Fruit fly (Drosophila melanogaster) whole organism, wandering third instar larva: ENCODE data around the gene Art6.

Experiments
- CG32264 ChIP-seq: fragments of 200-800 bp; sonication (Bioruptor generic); optimal IDR thresholded peaks from 2 replicates; lab custom pipeline; 2016; ENCODE audit warnings: missing biosample characterization, missing genetic modification characterization
- CG9705 ChIP-seq: fragments of 200-800 bp; sonication (Bioruptor generic); optimal IDR thresholded peaks from 2 replicates; lab custom pipeline; 2018; ENCODE audit warnings: missing biosample characterization, mild to moderate bottlenecking, missing genetic modification characterization
- CrebA ChIP-seq: fragments of 200-800 bp; sonication (Bioruptor generic); optimal IDR thresholded peaks from 2 replicates; lab custom pipeline; 2016; ENCODE audit warnings: missing biosample characterization, mild to moderate bottlenecking, missing genetic modification characterization, borderline replicate concordance
- Dfd ChIP-seq: fragments of >200 bp; optimal IDR thresholded peaks from 2 replicates; lab custom pipeline; 2017; ENCODE audit warnings: missing biosample characterization, missing genetic modification characterization
- GATAd ChIP-seq: sonication (Bioruptor generic); optimal IDR thresholded peaks from 2 replicates; lab custom pipeline; 2016; ENCODE audit warnings: missing biosample characterization, missing genetic modification characterization
- HLH106 ChIP-seq: fragments of 200-800 bp; optimal IDR thresholded peaks from 3 replicates; lab custom pipeline; 2019; ENCODE audit warnings: missing biosample characterization, mild to moderate bottlenecking, missing genetic modification characterization, moderate library complexity
- Hnf4 ChIP-seq: fragments of 200-800 bp; sonication (Bioruptor generic); optimal IDR thresholded peaks from 2 replicates; lab custom pipeline; 2016; ENCODE audit warnings: missing biosample characterization, mild to moderate bottlenecking, missing genetic modification characterization
- Hr78 ChIP-seq: fragments of >200 bp; optimal IDR thresholded peaks from 2 replicates; lab custom pipeline; 2017; ENCODE audit warnings: missing biosample characterization, missing genetic modification characterization
- Hr83 ChIP-seq: fragments of 200-300 bp; sonication (Bioruptor generic); optimal IDR thresholded peaks from 2 replicates; lab custom pipeline; 2016; ENCODE audit warnings: missing biosample characterization, mild to moderate bottlenecking, missing genetic modification characterization, moderate library complexity; ENCODE audit not compliant: poor library complexity, severe bottlenecking
- Jra ChIP-seq: sonication (Bioruptor generic); optimal IDR thresholded peaks from 2 replicates; lab custom pipeline; 2016; ENCODE audit warnings: missing biosample characterization, missing genetic modification characterization
- Mio ChIP-seq: sonication (Bioruptor generic); optimal IDR thresholded peaks from 2 replicates; lab custom pipeline; 2016; ENCODE audit warnings: missing biosample characterization, missing genetic modification characterization
- Myc ChIP-seq: fragments of >200 bp; optimal IDR thresholded peaks from 2 replicates; lab custom pipeline; 2017
- N ChIP-seq: fragments of >200 bp; optimal IDR thresholded peaks from 2 replicates; lab custom pipeline; 2018; ENCODE audit warnings: missing biosample characterization, missing external identifiers, missing genetic modification characterization
- OdsH ChIP-seq: fragments of 200-800 bp; sonication (Bioruptor generic); optimal IDR thresholded peaks from 2 replicates; lab custom pipeline; 2016; ENCODE audit warnings: missing biosample characterization, mild to moderate bottlenecking, missing genetic modification characterization
- Rel ChIP-seq, 2 experiments: fragments of 200-800 bp; sonication (Bioruptor generic) in 1 of 2; optimal IDR thresholded peaks; 2 replicates in 1 of 2; 3 replicates in 1 of 2; lab custom pipeline; 2016 to 2019; ENCODE audit warnings: mild to moderate bottlenecking in 2 of 2, missing biosample characterization in 2 of 2, missing genetic modification characterization in 2 of 2, moderate library complexity in 1 of 2
- Sp1 ChIP-seq: fragments of 200-800 bp; sonication (Bioruptor generic); optimal IDR thresholded peaks from 3 replicates; lab custom pipeline; 2019; ENCODE audit warnings: missing biosample characterization, mild to moderate bottlenecking, missing genetic modification characterization, moderate library complexity
- br ChIP-seq: fragments of 200-800 bp; sonication (Bioruptor generic); optimal IDR thresholded peaks from 2 replicates; lab custom pipeline; 2016; ENCODE audit warnings: missing biosample characterization, missing genetic modification characterization
- dl ChIP-seq, 2 experiments: fragments of 175-275, 200-275 bp in 1 of 2; fragments of 200-275 bp in 1 of 2; sonication (Bioruptor generic); optimal IDR thresholded peaks; lab custom pipeline; 2018; ENCODE audit warnings: mild to moderate bottlenecking in 2 of 2, missing biosample characterization in 2 of 2, missing genetic modification characterization in 2 of 2, moderate library complexity in 2 of 2; ENCODE audit not compliant: partially characterized antibody in 2 of 2, insufficient read depth in 1 of 2
- dmrt93B ChIP-seq: fragments of 200-800 bp; sonication (Bioruptor generic); optimal IDR thresholded peaks from 2 replicates; lab custom pipeline; 2018; ENCODE audit warnings: missing biosample characterization, mild to moderate bottlenecking, missing genetic modification characterization
- dsf ChIP-seq: sonication (Bioruptor generic); optimal IDR thresholded peaks from 2 replicates; lab custom pipeline; 2016; ENCODE audit warnings: missing biosample characterization, missing genetic modification characterization, borderline replicate concordance
- ey ChIP-seq: fragments of 200-800 bp; sonication (Bioruptor generic); optimal IDR thresholded peaks from 2 replicates; lab custom pipeline; 2016; ENCODE audit warnings: missing biosample characterization, missing genetic modification characterization
- foxo ChIP-seq, 2 experiments: fragments of 200-800 bp; sonication (Bioruptor generic); optimal IDR thresholded peaks; 2 replicates in 1 of 2; 3 replicates in 1 of 2; lab custom pipeline; 2016 to 2017; ENCODE audit warnings: missing biosample characterization in 2 of 2, missing genetic modification characterization in 2 of 2
- fru ChIP-seq: fragments of 200-800 bp; sonication (Bioruptor generic); optimal IDR thresholded peaks from 3 replicates; lab custom pipeline; 2016; ENCODE audit warnings: missing biosample characterization, mild to moderate bottlenecking, missing genetic modification characterization
- h ChIP-seq: fragments of 200-800 bp; sonication (Bioruptor generic); optimal IDR thresholded peaks from 3 replicates; lab custom pipeline; 2016; ENCODE audit warnings: missing biosample characterization, mild to moderate bottlenecking, missing genetic modification characterization
- jim ChIP-seq: fragments of 175-275, 200-325 bp; sonication (Bioruptor generic); optimal IDR thresholded peaks from 2 replicates; lab custom pipeline; 2016; ENCODE audit warnings: missing biosample characterization, mild to moderate bottlenecking, missing genetic modification characterization
- pan ChIP-seq: fragments of >200 bp; optimal IDR thresholded peaks from 2 replicates; lab custom pipeline; 2017
- rgr ChIP-seq: fragments of 200-800 bp; sonication (Bioruptor generic); optimal IDR thresholded peaks from 3 replicates; lab custom pipeline; 2016; ENCODE audit warnings: missing biosample characterization, mild to moderate bottlenecking, missing genetic modification characterization
- sage ChIP-seq: fragments of 200-800 bp; sonication (Bioruptor generic); optimal IDR thresholded peaks from 2 replicates; lab custom pipeline; 2016; ENCODE audit warnings: missing biosample characterization, mild to moderate bottlenecking, missing genetic modification characterization
- sv ChIP-seq: fragments of 200-800 bp; sonication (Bioruptor generic); optimal IDR thresholded peaks from 3 replicates; lab custom pipeline; 2016; ENCODE audit warnings: missing biosample characterization, missing genetic modification characterization
- tai ChIP-seq: sonication (Bioruptor generic); optimal IDR thresholded peaks from 2 replicates; lab custom pipeline; 2016; ENCODE audit warnings: missing biosample characterization, missing genetic modification characterization
- usp ChIP-seq: fragments of >200 bp; optimal IDR thresholded peaks from 2 replicates; lab custom pipeline; 2017; ENCODE audit warnings: missing biosample characterization, missing genetic modification characterization
- woc ChIP-seq: sonication (Bioruptor generic); optimal IDR thresholded peaks from 2 replicates; lab custom pipeline; 2016; ENCODE audit warnings: missing biosample characterization, mild to moderate bottlenecking, missing genetic modification characterization

Gene Art6

dm6 chr3R:13945712-13946111 is at the start of gene Art6:
Gene Art6 (minus strand): TSS chr3R:13945812.
- TF ChIP-seq Hr78 (GFP tag; lab: Kevin White, UChicago) (no peak), fru (no peak), dl (GFP tag; optimal IDR thresholded peaks at IDR 0.05; lab: Kevin White, UChicago; ENCODE audit: insufficient read depth in 1 of 2, partially characterized antibody in 2 of 2) (no peak), OdsH (no peak), CG9705 (GFP tag; lab: Kevin White, UChicago) (no peak), woc (GFP tag; lab: Kevin White, UChicago) (no peak), rgr (GFP tag; lab: Kevin White, UChicago) (no peak), usp (GFP tag; lab: Kevin White, UChicago) (no peak), GATAd (GFP tag; lab: Kevin White, UChicago) (no peak), HLH106 (tag; lab: Kevin White, UChicago) (no peak), dsf (no peak), CG32264 (no peak), Hr83 (GFP tag; lab: Kevin White, UChicago) (no peak), h (no peak)

- TF ChIP-seq jim (GFP tag; lab: Kevin White, UChicago), result peak; percentile 53
- TF ChIP-seq Sp1 (GFP tag; lab: Kevin White, UChicago), result no peak
Measured at dm6 chr3R:13992126-13992535, 46.5 kb upstream of the Art6 start.

dm6 chr3R:13990109-13990508 is 44.5 kb upstream of the Art6 start:
- TF ChIP-seq Hr83 (GFP tag; lab: Kevin White, UChicago) (peak; percentile 17), OdsH (no peak)
- TF ChIP-seq, all 38 proteins: peak for 1

- TF ChIP-seq woc (GFP tag; lab: Kevin White, UChicago), result no peak
Measured at dm6 chr3R:13989453-13989852, 43.8 kb upstream of the Art6 start.

dm6 chr3R:13988923-13989436 is 43.4 kb upstream of the Art6 start:
- TF ChIP-seq h (no peak), foxo (GFP tag; optimal IDR thresholded peaks at IDR 0.05; lab: Kevin White, UChicago) (no peak), Jra (GFP tag; lab: Kevin White, UChicago) (no peak), Hr78 (GFP tag; lab: Kevin White, UChicago) (no peak), ey (GFP tag; lab: Kevin White, UChicago) (no peak), dsf (no peak), GATAd (GFP tag; lab: Kevin White, UChicago) (no peak), br (GFP tag; lab: Kevin White, UChicago) (no peak), Hnf4 (GFP tag; lab: Kevin White, UChicago) (no peak)

dm6 chr3R:13986648-13987047 is 41.0 kb upstream of the Art6 start:
- no peak for TF ChIP-seq pan (lab: Kevin White, UChicago)
- no peak for TF ChIP-seq Hr78 (GFP tag; lab: Kevin White, UChicago)
- TF ChIP-seq Rel (GFP tag; optimal IDR thresholded peaks at IDR 0.05; lab: Kevin White, UChicago), result no peak
- no peak for TF ChIP-seq Rel (tag; optimal IDR thresholded peaks at IDR 0.05; lab: Kevin White, UChicago)
- no peak for TF ChIP-seq tai (GFP tag; lab: Kevin White, UChicago)
- no peak for TF ChIP-seq Dfd (GFP tag; lab: Kevin White, UChicago)
- TF ChIP-seq h, result no peak
- TF ChIP-seq N (GFP tag; lab: Kevin White, UChicago), result no peak
- TF ChIP-seq OdsH, result no peak
- TF ChIP-seq sv (GFP tag; lab: Kevin White, UChicago), result no peak
- no peak for TF ChIP-seq dmrt93B (GFP tag; lab: Kevin White, UChicago)
- no peak for TF ChIP-seq CrebA (GFP tag; lab: Kevin White, UChicago)
- no peak for TF ChIP-seq sage (GFP tag; lab: Kevin White, UChicago)
- TF ChIP-seq rgr (GFP tag; lab: Kevin White, UChicago), result no peak
- no peak for TF ChIP-seq Hnf4 (GFP tag; lab: Kevin White, UChicago)
- TF ChIP-seq Mio (GFP tag; lab: Kevin White, UChicago), result no peak
- no peak for TF ChIP-seq Myc (lab: Kevin White, UChicago)
- TF ChIP-seq, all 38 proteins: peak for 0
